Worm (Caenorhabditis elegans): ENCODE results near the gene C54F6.20.

Gene C54F6.20

ce11 chrV:7487518-7487917 is 37.0 kb upstream of the C54F6.20 start, which contains the start of gene srbc-7:
srbc-7 (minus strand) TSS chrV:7487618.
- TF ChIP-seq hlh-1 (tag; optimal IDR thresholded peaks at IDR 0.05) = no peak
- TF ChIP-seq cnd-1 (tag; optimal IDR thresholded peaks at IDR 0.05) = no peak
- TF ChIP-seq ceh-39 (tag; optimal IDR thresholded peaks at IDR 0.05) = no peak
- no peak for TF ChIP-seq ces-1 (GFP tag; optimal IDR thresholded peaks at IDR 0.05)
- no peak for TF ChIP-seq elt-1 (tag; optimal IDR thresholded peaks at IDR 0.05; ENCODE audit: borderline replicate concordance, insufficient read depth)
- TF ChIP-seq nhr-237 (tag; optimal IDR thresholded peaks at IDR 0.05) = no peak
- TF ChIP-seq M03D4.4 (tag; optimal IDR thresholded peaks at IDR 0.05) = no peak
- TF ChIP-seq mab-5 (tag; optimal IDR thresholded peaks at IDR 0.05) = no peak
- no peak for TF ChIP-seq lsy-2 (tag; optimal IDR thresholded peaks at IDR 0.05)
- TF ChIP-seq nhr-28 (tag; optimal IDR thresholded peaks at IDR 0.05) = no peak
- TF ChIP-seq unc-62 (GFP tag; optimal IDR thresholded peaks at IDR 0.05) = no peak
- no peak for TF ChIP-seq unc-39 (tag; optimal IDR thresholded peaks at IDR 0.05)

ce11 chrV:7490340-7490739 is 34.2 kb upstream of the C54F6.20 start, which contains the start of gene srbc-9:
srbc-9 (minus strand) TSS chrV:7490440.
- TF ChIP-seq mab-5 (tag; optimal IDR thresholded peaks at IDR 0.05) = no peak

- TF ChIP-seq pha-4 (tag; optimal IDR thresholded peaks at IDR 0.05) (no peak), cnd-1 (tag; optimal IDR thresholded peaks at IDR 0.05) (no peak)
Observed at ce11 chrV:7492924-7493323, 31.6 kb upstream of the C54F6.20 start, which contains the start of gene srbc-10. srbc-10 (minus strand) TSS chrV:7493024.

- TF ChIP-seq cnd-1 (tag; optimal IDR thresholded peaks at IDR 0.05) = no peak
- no peak for TF ChIP-seq bed-3 (GFP tag; optimal IDR thresholded peaks at IDR 0.05)
- no peak for TF ChIP-seq M03D4.4 (tag; optimal IDR thresholded peaks at IDR 0.05)
- TF ChIP-seq nhr-12 (tag; optimal IDR thresholded peaks at IDR 0.05) = no peak
- TF ChIP-seq nhr-237 (tag; optimal IDR thresholded peaks at IDR 0.05) = no peak
- no peak for TF ChIP-seq blmp-1 (tag; optimal IDR thresholded peaks at IDR 0.05)
- TF ChIP-seq sem-2 (GFP tag; optimal IDR thresholded peaks at IDR 0.05) = no peak
- TF ChIP-seq zip-8 (tag; optimal IDR thresholded peaks at IDR 0.05) = no peak
- no peak for TF ChIP-seq ztf-11 (tag; optimal IDR thresholded peaks at IDR 0.05)
- TF ChIP-seq mls-2 (tag; optimal IDR thresholded peaks at IDR 0.05) = no peak
- TF ChIP-seq mep-1 (tag; optimal IDR thresholded peaks at IDR 0.05) = no peak
- no peak for TF ChIP-seq ceh-43 (GFP tag; optimal IDR thresholded peaks at IDR 0.05)
- no peak for TF ChIP-seq ceh-39 (tag; optimal IDR thresholded peaks at IDR 0.05)
- no peak for TF ChIP-seq tbx-8 (GFP tag; optimal IDR thresholded peaks at IDR 0.05)
- TF ChIP-seq nhr-2 (tag; optimal IDR thresholded peaks at IDR 0.05) = no peak
- TF ChIP-seq hlh-1 (tag; optimal IDR thresholded peaks at IDR 0.05) = no peak
- TF ChIP-seq elt-1 (tag; optimal IDR thresholded peaks at IDR 0.05; ENCODE audit: borderline replicate concordance, insufficient read depth) = no peak
- TF ChIP-seq snpc-4 (tag; optimal IDR thresholded peaks at IDR 0.05) = no peak
- no peak for TF ChIP-seq pha-4 (tag; optimal IDR thresholded peaks at IDR 0.05)
Observed at ce11 chrV:7495189-7495588, 29.4 kb upstream of the C54F6.20 start, which contains the start of gene srbc-11. srbc-11 (minus strand) TSS chrV:7495289.

ce11 chrV:7497440-7497839 is 27.1 kb upstream of the C54F6.20 start, which contains the start of gene srh-79:
srh-79 (plus strand) TSS chrV:7497740.
- no peak for TF ChIP-seq ceh-39 (tag; optimal IDR thresholded peaks at IDR 0.05)
- no peak for TF ChIP-seq elt-1 (tag; optimal IDR thresholded peaks at IDR 0.05; ENCODE audit: borderline replicate concordance, insufficient read depth)
- no peak for TF ChIP-seq mab-5 (tag; optimal IDR thresholded peaks at IDR 0.05)
- TF ChIP-seq tbx-8 (GFP tag; optimal IDR thresholded peaks at IDR 0.05) = no peak
- no peak for TF ChIP-seq unc-120 (tag; optimal IDR thresholded peaks at IDR 0.05; ENCODE audit: poor library complexity, severe bottlenecking)
- TF ChIP-seq flh-1 (GFP tag; optimal IDR thresholded peaks at IDR 0.05) = no peak
- no peak for TF ChIP-seq drap-1 (GFP tag; optimal IDR thresholded peaks at IDR 0.05)
- no peak for TF ChIP-seq ceh-83 (GFP tag; optimal IDR thresholded peaks at IDR 0.05)
- no peak for TF ChIP-seq ces-1 (GFP tag; optimal IDR thresholded peaks at IDR 0.05)
- no peak for TF ChIP-seq M03D4.4 (tag; optimal IDR thresholded peaks at IDR 0.05)
- TF ChIP-seq nhr-28 (tag; optimal IDR thresholded peaks at IDR 0.05) = no peak
- no peak for TF ChIP-seq nhr-2 (tag; optimal IDR thresholded peaks at IDR 0.05)
- TF ChIP-seq zip-8 (tag; optimal IDR thresholded peaks at IDR 0.05) = no peak
- no peak for TF ChIP-seq bed-3 (GFP tag; optimal IDR thresholded peaks at IDR 0.05)
- no peak for TF ChIP-seq nhr-12 (tag; optimal IDR thresholded peaks at IDR 0.05)
- TF ChIP-seq ham-2 (GFP tag; optimal IDR thresholded peaks at IDR 0.05) = no peak
- TF ChIP-seq lin-32 (GFP tag; optimal IDR thresholded peaks at IDR 0.05) = no peak
- no peak for TF ChIP-seq hlh-1 (tag; optimal IDR thresholded peaks at IDR 0.05)
- TF ChIP-seq pha-4 (tag; optimal IDR thresholded peaks at IDR 0.05) = no peak
- no peak for TF ChIP-seq mep-1 (tag; optimal IDR thresholded peaks at IDR 0.05)
